Worm (Caenorhabditis elegans) whole organism, late embryonic: Measurements from ENCODE around the gene icd-1.

Experiments
- C08G9.2 ChIP-seq: sonication (generic microtip); optimal IDR thresholded peaks from 2 replicates; lab custom pipeline; 2016; ENCODE audit warnings: mild to moderate bottlenecking, missing genetic modification characterization, moderate library complexity, missing compliant biosample characterization
- T23F11.4 ChIP-seq: fragments of 200-800 bp; sonication (Bioruptor generic); optimal IDR thresholded peaks from 2 replicates; lab custom pipeline; 2018; ENCODE audit warnings: mild to moderate bottlenecking, missing genetic modification characterization, missing compliant biosample characterization
- Y22D7AL.16 ChIP-seq: sonication (generic microtip); optimal IDR thresholded peaks from 2 replicates; lab custom pipeline; 2016; ENCODE audit warnings: missing genetic modification characterization, missing compliant biosample characterization
- ama-1 ChIP-seq: fragments of 150-350 bp; optimal IDR thresholded peaks from 2 replicates; lab custom pipeline; 2014
- ceh-14 ChIP-seq: sonication (generic microtip); optimal IDR thresholded peaks from 2 replicates; lab custom pipeline; 2016; ENCODE audit warnings: missing genotype, missing genetic modification characterization, missing compliant biosample characterization
- ceh-18 ChIP-seq: sonication (generic microtip); optimal IDR thresholded peaks from 2 replicates; lab custom pipeline; 2016; ENCODE audit warnings: missing genetic modification characterization, missing compliant biosample characterization
- ceh-19 ChIP-seq: fragments of 200-800 bp; sonication (Bioruptor generic); optimal IDR thresholded peaks from 2 replicates; lab custom pipeline; 2018; ENCODE audit warnings: mild to moderate bottlenecking, missing genetic modification characterization, missing compliant biosample characterization
- ceh-24 ChIP-seq: sonication (generic microtip); optimal IDR thresholded peaks from 2 replicates; lab custom pipeline; 2016; ENCODE audit warnings: mild to moderate bottlenecking, missing genetic modification characterization, missing compliant biosample characterization
- ceh-30 ChIP-seq: fragments of 150-350 bp; optimal IDR thresholded peaks from 2 replicates; lab custom pipeline; 2014; ENCODE audit warnings: missing biosample characterization, missing genetic modification characterization
- ceh-31 ChIP-seq: sonication (generic microtip); optimal IDR thresholded peaks from 2 replicates; lab custom pipeline; 2016; ENCODE audit warnings: missing genetic modification characterization, missing compliant biosample characterization
- ceh-34 ChIP-seq: sonication (generic microtip); optimal IDR thresholded peaks from 2 replicates; lab custom pipeline; 2016; ENCODE audit warnings: mild to moderate bottlenecking, missing genetic modification characterization, missing compliant biosample characterization
- ceh-45 ChIP-seq: fragments of 200-800 bp; sonication (Bioruptor generic); IDR thresholded peaks from 2 replicates; pipeline ENCODE4 v1.3.6; 2022; ENCODE audit warnings: missing genetic modification reagents, missing genetic modification characterization, missing compliant biosample characterization
- ceh-6 ChIP-seq: fragments of 200-800 bp; sonication (Bioruptor generic); optimal IDR thresholded peaks from 2 replicates; lab custom pipeline; 2018; ENCODE audit warnings: mild to moderate bottlenecking, missing genetic modification characterization, missing compliant biosample characterization
- ceh-9 ChIP-seq: sonication (generic microtip); optimal IDR thresholded peaks from 2 replicates; lab custom pipeline; 2016; ENCODE audit warnings: mild to moderate bottlenecking, missing genetic modification characterization, inconsistent platforms, missing compliant biosample characterization
- dmd-4 ChIP-seq: sonication (generic microtip); optimal IDR thresholded peaks from 2 replicates; lab custom pipeline; 2016; ENCODE audit warnings: borderline replicate concordance, missing genetic modification characterization, missing compliant biosample characterization
- elt-2 ChIP-seq: sonication (generic microtip); optimal IDR thresholded peaks from 2 replicates; lab custom pipeline; 2016; ENCODE audit warnings: missing genetic modification reagents, missing genetic modification characterization, missing compliant biosample characterization
- elt-4 ChIP-seq: sonication (generic microtip); optimal IDR thresholded peaks from 2 replicates; lab custom pipeline; 2016; ENCODE audit warnings: missing genetic modification characterization, missing compliant biosample characterization
- ets-4 ChIP-seq: sonication (generic microtip); optimal IDR thresholded peaks from 2 replicates; lab custom pipeline; 2016; ENCODE audit warnings: missing genetic modification characterization, missing compliant biosample characterization
- eyg-1 ChIP-seq: sonication (generic microtip); optimal IDR thresholded peaks from 2 replicates; lab custom pipeline; 2016; ENCODE audit warnings: missing genotype, missing genetic modification characterization, missing compliant biosample characterization
- fax-1 ChIP-seq: sonication (generic microtip); optimal IDR thresholded peaks from 2 replicates; lab custom pipeline; 2016; ENCODE audit warnings: missing genotype, missing genetic modification characterization, missing compliant biosample characterization
- gmeb-2 ChIP-seq: sonication (generic microtip); optimal IDR thresholded peaks from 2 replicates; lab custom pipeline; 2016; ENCODE audit warnings: missing genetic modification characterization, inconsistent platforms, missing compliant biosample characterization
- hlh-15 ChIP-seq: sonication (generic microtip); optimal IDR thresholded peaks from 2 replicates; lab custom pipeline; 2016; ENCODE audit warnings: missing genetic modification characterization, missing compliant biosample characterization
- hlh-30 ChIP-seq: sonication (generic microtip); optimal IDR thresholded peaks from 2 replicates; lab custom pipeline; 2017; ENCODE audit warnings: antibody characterized with exemption, missing genetic modification characterization, missing compliant biosample characterization; ENCODE audit not compliant: insufficient read depth
- hlh-6 ChIP-seq: sonication (generic microtip); optimal IDR thresholded peaks from 2 replicates; lab custom pipeline; 2016; ENCODE audit warnings: missing genotype, missing genetic modification characterization, missing compliant biosample characterization
- hlh-8 ChIP-seq: sonication (generic microtip); optimal IDR thresholded peaks from 2 replicates; lab custom pipeline; 2016; ENCODE audit warnings: missing genotype, missing genetic modification characterization, missing compliant biosample characterization
- lim-6 ChIP-seq: sonication (generic microtip); optimal IDR thresholded peaks from 2 replicates; lab custom pipeline; 2016; ENCODE audit warnings: missing genetic modification characterization, missing compliant biosample characterization
- lin-11 ChIP-seq: fragments of 200-800 bp; sonication (Bioruptor generic); optimal IDR thresholded peaks from 2 replicates; lab custom pipeline; 2018; ENCODE audit warnings: mild to moderate bottlenecking, missing genetic modification characterization, missing compliant biosample characterization
- nfya-1 ChIP-seq: sonication (generic microtip); optimal IDR thresholded peaks from 2 replicates; lab custom pipeline; 2017; ENCODE audit warnings: missing genetic modification characterization, mild to moderate bottlenecking, missing compliant biosample characterization, antibody characterized with exemption, moderate library complexity
- nhr-11 ChIP-seq: fragments of 150-350 bp; optimal IDR thresholded peaks from 2 replicates; lab custom pipeline; 2014; ENCODE audit warnings: missing biosample characterization, missing genetic modification characterization
- odd-2 ChIP-seq: sonication (generic microtip); optimal IDR thresholded peaks from 2 replicates; lab custom pipeline; 2017; ENCODE audit warnings: antibody characterized with exemption, mild to moderate bottlenecking, missing genetic modification characterization, missing compliant biosample characterization
- pag-3 ChIP-seq: sonication (generic microtip); optimal IDR thresholded peaks from 2 replicates; lab custom pipeline; 2016; ENCODE audit warnings: missing compliant biosample characterization, missing genetic modification characterization, borderline replicate concordance
- pat-9 ChIP-seq: fragments of 200-800 bp; sonication (Bioruptor generic); optimal IDR thresholded peaks from 2 replicates; lab custom pipeline; 2018; ENCODE audit warnings: mild to moderate bottlenecking, missing genetic modification characterization, moderate library complexity, missing compliant biosample characterization
- pha-2 ChIP-seq: sonication (generic microtip); optimal IDR thresholded peaks from 2 replicates; lab custom pipeline; 2017; ENCODE audit warnings: mild to moderate bottlenecking, missing genetic modification characterization, missing compliant biosample characterization
- pqm-1 ChIP-seq: sonication (generic microtip); optimal IDR thresholded peaks from 2 replicates; lab custom pipeline; 2016; ENCODE audit warnings: missing genetic modification characterization, missing compliant biosample characterization
- pros-1 ChIP-seq: fragments of 150-350 bp; optimal IDR thresholded peaks from 2 replicates; lab custom pipeline; 2014; ENCODE audit warnings: missing biosample characterization, missing genetic modification reagents, missing genetic modification characterization
- rnt-1 ChIP-seq: sonication (generic microtip); optimal IDR thresholded peaks from 2 replicates; lab custom pipeline; 2016; ENCODE audit warnings: missing genetic modification characterization, missing compliant biosample characterization
- tbx-2 ChIP-seq: sonication (generic microtip); optimal IDR thresholded peaks from 2 replicates; lab custom pipeline; 2016; ENCODE audit warnings: missing genetic modification characterization, missing compliant biosample characterization
- unc-86 ChIP-seq: sonication (generic microtip); optimal IDR thresholded peaks from 2 replicates; lab custom pipeline; 2016; ENCODE audit warnings: missing genetic modification characterization, missing compliant biosample characterization
- zip-5 ChIP-seq: sonication (generic microtip); optimal IDR thresholded peaks from 2 replicates; lab custom pipeline; 2016; ENCODE audit warnings: missing genetic modification characterization, missing compliant biosample characterization

The icd-1 gene

DNA sequence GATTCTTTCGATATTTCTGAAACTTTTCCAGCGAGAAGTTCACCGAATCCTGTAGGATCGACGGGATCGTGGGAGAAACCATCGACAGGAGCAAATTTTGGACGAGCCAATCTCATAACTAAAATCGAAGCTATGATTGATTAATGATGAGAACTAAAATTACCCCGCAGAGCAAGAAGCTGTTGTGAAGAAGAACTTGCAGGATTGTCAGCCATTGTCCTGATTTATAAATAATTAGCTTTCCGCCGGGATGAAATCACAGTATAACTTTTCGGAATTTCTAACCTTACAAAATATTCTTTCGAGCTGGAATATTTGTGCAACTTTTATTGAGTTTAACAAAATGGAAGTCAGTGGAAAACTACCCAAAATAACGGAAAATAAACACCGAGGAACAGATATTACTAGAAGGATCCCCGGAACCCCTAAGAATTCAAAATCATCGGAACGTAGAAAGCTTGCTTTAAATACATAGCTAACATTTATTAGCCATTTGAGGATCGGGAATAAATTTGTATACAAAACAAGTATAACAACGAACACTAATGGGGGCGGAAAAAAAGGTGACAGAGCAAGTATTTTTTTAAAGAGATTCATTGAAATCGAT lies 1.1 kb downstream of the icd-1 start, which contains the start of gene C56C10.7:
Gene C56C10.7 (minus strand): TSS at position 312 of the 607 bp plus-strand sequence.
- TF ChIP-seq nfya-1 (no peak), eyg-1 (tag; lab: Kevin White, UChicago) (no peak), ets-4 (no peak), ama-1 (peak; percentile 43)
- TF ChIP-seq, all 69 proteins: peak for 1

DNA sequence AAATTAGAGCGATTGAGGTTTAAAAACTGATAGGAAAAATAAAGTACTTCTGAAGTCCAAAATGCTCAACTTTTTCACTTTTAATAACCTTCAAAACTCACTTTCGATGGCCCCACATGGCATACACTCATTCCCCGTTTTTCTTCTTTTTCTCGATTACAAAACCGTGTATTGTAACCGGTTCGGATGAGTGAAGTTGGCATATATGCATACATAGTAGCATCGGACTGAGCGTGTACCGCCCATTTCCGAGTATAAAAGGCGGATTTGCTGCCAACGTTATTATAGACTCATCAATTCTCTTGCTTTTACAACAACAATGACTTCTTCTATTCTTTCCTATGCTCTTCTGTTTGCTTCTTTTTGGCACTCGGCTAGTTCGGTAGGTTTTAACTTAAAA lies 5.7 kb downstream of the icd-1 start, which contains the start of gene C56C10.4:
Gene C56C10.4 (plus strand): TSS at position 301 of the 400 bp plus-strand sequence.
- TF ChIP-seq lin-11, result no peak
- no peak for TF ChIP-seq ceh-45 (GFP tag; lab: Robert Waterston, UW)
- no peak for TF ChIP-seq pros-1 (tag; lab: Kevin White, UChicago)
- TF ChIP-seq lim-6 (tag; lab: Kevin White, UChicago), result no peak
- TF ChIP-seq elt-4, result no peak
- no peak for TF ChIP-seq rnt-1
- no peak for TF ChIP-seq ceh-14 (tag; lab: Kevin White, UChicago)
- no peak for TF ChIP-seq pqm-1 (tag; lab: Kevin White, UChicago)
- no peak for TF ChIP-seq fax-1 (tag; lab: Kevin White, UChicago)
- no peak for TF ChIP-seq T23F11.4 (GFP tag; lab: Kevin White, UChicago)
- TF ChIP-seq gmeb-2 (tag; lab: Kevin White, UChicago), result no peak
- TF ChIP-seq Y22D7AL.16, result no peak
- no peak for TF ChIP-seq unc-86
- TF ChIP-seq tbx-2 (tag; lab: Kevin White, UChicago), result no peak
- no peak for TF ChIP-seq dmd-4 (tag; lab: Kevin White, UChicago)
- no peak for TF ChIP-seq elt-2
- no peak for TF ChIP-seq ceh-31 (tag; lab: Kevin White, UChicago)

DNA sequence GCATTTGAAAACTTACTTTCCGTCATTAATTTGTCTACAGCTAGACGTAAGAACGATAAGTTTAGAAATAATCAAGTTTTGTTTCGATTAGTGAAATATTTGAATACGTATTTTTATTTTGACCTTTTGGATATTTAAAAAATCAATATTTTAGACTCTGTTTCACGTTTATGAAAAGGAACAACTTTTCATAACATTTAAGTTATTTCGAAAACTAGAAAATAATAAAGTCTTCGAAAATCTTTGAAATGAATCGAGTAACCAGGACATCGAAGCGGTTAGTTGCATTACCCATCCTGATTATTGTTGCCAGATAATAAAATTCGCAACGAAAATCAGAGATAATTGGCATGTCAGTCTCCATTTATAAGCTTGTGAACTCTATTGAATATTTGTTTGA lies 7.2 kb downstream of the icd-1 start, which contains the start of gene C56C10.6:
Gene C56C10.6 (minus strand): TSS at position 101 of the 400 bp plus-strand sequence.
- TF ChIP-seq ceh-31 (tag; lab: Kevin White, UChicago) (no peak), ceh-34 (no peak), unc-86 (no peak), pat-9 (tag; lab: Kevin White, UChicago) (no peak), ceh-6 (GFP tag; lab: Kevin White, UChicago) (no peak), lim-6 (tag; lab: Kevin White, UChicago) (no peak), ama-1 (no peak), ceh-19 (GFP tag; lab: Kevin White, UChicago) (no peak)

DNA sequence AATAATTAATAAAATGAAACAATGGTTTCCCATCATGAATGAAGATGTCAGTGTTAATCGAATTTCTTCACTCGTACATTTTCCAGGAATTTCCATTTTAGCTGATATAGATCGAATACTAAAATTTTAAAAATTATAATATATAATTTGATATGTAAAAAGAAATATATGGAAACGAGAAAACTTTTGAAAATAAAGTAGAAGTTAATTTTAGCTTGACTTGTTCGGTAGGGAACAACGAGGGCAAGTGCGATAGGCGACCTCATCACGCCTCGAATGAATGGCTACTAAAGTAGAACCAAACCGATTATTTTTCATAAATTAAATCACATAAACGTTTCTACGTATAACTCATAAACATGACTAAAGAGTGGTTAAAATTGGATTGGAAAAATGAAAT lies 10.1 kb downstream of the icd-1 start, which contains the start of gene sra-31:
Gene sra-31 (minus strand): TSS at position 101 of the 400 bp plus-strand sequence.
- no peak for TF ChIP-seq hlh-15 (tag; lab: Kevin White, UChicago)

DNA sequence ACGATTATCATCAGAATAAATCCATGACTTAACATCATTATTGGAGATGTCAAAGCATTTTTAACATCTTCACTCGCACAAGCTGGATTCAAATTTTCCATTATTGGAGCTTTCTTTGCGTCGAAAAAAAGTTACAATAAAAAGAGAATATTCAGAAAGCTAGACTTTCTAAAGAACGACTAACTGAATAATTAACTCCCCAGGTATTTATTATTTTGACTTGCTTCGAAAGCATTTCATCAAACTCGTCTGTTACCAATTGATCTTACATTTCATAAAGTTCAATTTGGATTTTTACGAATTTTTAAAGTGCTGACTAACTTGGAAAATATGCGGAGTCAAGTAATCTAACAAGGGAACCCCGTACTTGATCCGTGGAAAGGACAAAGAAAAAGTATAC lies 12.8 kb downstream of the icd-1 start, which contains the start of gene sra-29:
Gene sra-29 (minus strand): TSS at position 101 of the 400 bp plus-strand sequence.
- TF ChIP-seq hlh-8 (no peak), ceh-30 (no peak), ceh-9 (no peak), pag-3 (tag; lab: Kevin White, UChicago) (no peak), zip-5 (tag; lab: Kevin White, UChicago) (no peak), hlh-30 (no peak), ceh-31 (tag; lab: Kevin White, UChicago) (no peak), nhr-11 (no peak), odd-2 (tag; lab: Kevin White, UChicago) (no peak), ceh-18 (tag; lab: Kevin White, UChicago) (no peak), ceh-24 (tag; lab: Kevin White, UChicago) (no peak), lim-6 (tag; lab: Kevin White, UChicago) (no peak), pha-2 (tag; lab: Kevin White, UChicago) (no peak), fax-1 (tag; lab: Kevin White, UChicago) (no peak), C08G9.2 (tag; lab: Kevin White, UChicago) (no peak), ceh-45 (GFP tag; lab: Robert Waterston, UW) (no peak), hlh-6 (tag; lab: Kevin White, UChicago) (no peak), ama-1 (no peak), ceh-14 (tag; lab: Kevin White, UChicago) (no peak), pat-9 (tag; lab: Kevin White, UChicago) (no peak)
